Fruit fly (Drosophila melanogaster): ENCODE measurements around the gene CecA2.

Gene CecA2

DNA sequence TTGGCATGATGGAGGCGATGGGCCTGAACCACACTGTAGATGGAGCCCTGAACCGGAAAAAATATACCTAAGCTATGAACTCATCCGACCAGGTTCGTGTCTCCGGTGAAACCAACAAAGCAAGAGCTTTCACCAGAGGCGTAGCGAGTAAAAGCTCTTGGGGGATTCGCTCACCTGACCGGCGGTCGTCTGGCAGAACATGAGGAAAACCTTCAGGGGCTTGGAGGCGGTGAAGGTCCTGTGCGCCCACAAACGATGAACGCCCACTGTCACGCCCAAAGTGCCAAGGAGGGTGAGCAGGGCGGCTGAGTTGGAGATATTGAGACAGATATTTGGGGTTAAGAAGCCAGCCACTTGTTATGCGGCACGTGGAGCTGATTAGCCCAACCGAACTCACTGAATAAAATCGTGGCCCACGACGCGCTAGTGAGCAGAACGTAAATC is 16.3 kb upstream of the CecA2 start (continued):
- peak; percentile 82 for TF ChIP-seq CG32532 (GFP tag; IDR thresholded peaks at IDR 0.05)
- TF ChIP-seq fru (optimal IDR thresholded peaks at IDR 0.05), result no peak
- no peak for TF ChIP-seq cas (GFP tag; IDR thresholded peaks at IDR 0.05)
- TF ChIP-seq CG9437 (GFP tag; optimal IDR thresholded peaks at IDR 0.05), result no peak
- TF ChIP-seq CG17328 (GFP tag; IDR thresholded peaks at IDR 0.05), result no peak; the same call in 1 of the 2 replicates
- no peak for TF ChIP-seq gt (GFP tag; IDR thresholded peaks at IDR 0.05)
- TF ChIP-seq mirr (GFP tag; optimal IDR thresholded peaks at IDR 0.05), result peak; percentile 42
- no peak for TF ChIP-seq slou (GFP tag; optimal IDR thresholded peaks at IDR 0.05)
- TF ChIP-seq pum (GFP tag; optimal IDR thresholded peaks at IDR 0.05), result no peak
- TF ChIP-seq bsh (GFP tag; optimal IDR thresholded peaks at IDR 0.05), result peak in 1 of 2 experiments; percentile 15
- no peak for TF ChIP-seq Abd-B (GFP tag; optimal IDR thresholded peaks at IDR 0.05)
- peak; percentile 45; the same call in 1 of the 3 replicates for TF ChIP-seq H15 (GFP tag; IDR thresholded peaks at IDR 0.05)
- peak; percentile 71 for TF ChIP-seq CG16779 (GFP tag; IDR thresholded peaks at IDR 0.05)
- no peak for TF ChIP-seq BEAF-32 (GFP tag; optimal IDR thresholded peaks at IDR 0.05)
- peak; percentile 37; the same call in 1 of the 2 replicates for TF ChIP-seq wdn (GFP tag; IDR thresholded peaks at IDR 0.05)
- no peak for TF ChIP-seq Sry-β (GFP tag; optimal IDR thresholded peaks at IDR 0.05)
- TF ChIP-seq CG8765 (GFP tag; IDR thresholded peaks at IDR 0.05), result no peak
- peak; percentile 71 for TF ChIP-seq Fer1 (GFP tag; optimal IDR thresholded peaks at IDR 0.05)
- no peak for TF ChIP-seq oc (tag; optimal IDR thresholded peaks at IDR 0.05)
- peak; percentile 50; the same call in 1 of the 3 replicates for TF ChIP-seq CG14050 (GFP tag; IDR thresholded peaks at IDR 0.05)
- TF ChIP-seq CG6791 (GFP tag; IDR thresholded peaks at IDR 0.05; ENCODE audit: partially characterized antibody), result 0 out of 3 replicates have a peak, but pooled peaks have one; percentile 35
- no peak for TF ChIP-seq NC2β (GFP tag; optimal IDR thresholded peaks at IDR 0.05)
- peak; percentile 84 for TF ChIP-seq CG15514 (GFP tag; optimal IDR thresholded peaks at IDR 0.05)
- no peak for TF ChIP-seq sisA (GFP tag; IDR thresholded peaks at IDR 0.05)
- no peak for TF ChIP-seq ham (GFP tag; IDR thresholded peaks at IDR 0.05)
- TF ChIP-seq zen (tag; optimal IDR thresholded peaks at IDR 0.05), result no peak
- peak; percentile 1 for TF ChIP-seq CG13894 (tag; optimal IDR thresholded peaks at IDR 0.05)
- no peak for TF ChIP-seq Oli (tag; optimal IDR thresholded peaks at IDR 0.05)
- peak; percentile 91 for TF ChIP-seq Vsx1 (GFP tag; optimal IDR thresholded peaks at IDR 0.05)
- peak; percentile 46 for TF ChIP-seq Dek (tag; optimal IDR thresholded peaks at IDR 0.05)
- TF ChIP-seq crc (GFP tag; optimal IDR thresholded peaks at IDR 0.05), result no peak
- TF ChIP-seq Bdp1 (GFP tag; optimal IDR thresholded peaks at IDR 0.05), result no peak
- TF ChIP-seq CG6272 (GFP tag; IDR thresholded peaks at IDR 0.05), result 0 out of 2 replicates have a peak, but pooled peaks have one; percentile 16
- peak; percentile 36 for TF ChIP-seq scrt (GFP tag; optimal IDR thresholded peaks at IDR 0.05)
- no peak for TF ChIP-seq D (optimal IDR thresholded peaks at IDR 0.05)
- no peak for TF ChIP-seq D (GFP tag; optimal IDR thresholded peaks at IDR 0.05)
- no peak for TF ChIP-seq CG1792 (GFP tag; optimal IDR thresholded peaks at IDR 0.05)
- no peak for TF ChIP-seq CG7745 (tag; optimal IDR thresholded peaks at IDR 0.05)
- no peak for TF ChIP-seq CG5953 (GFP tag; IDR thresholded peaks at IDR 0.05)
- no peak for TF ChIP-seq CG14014 (GFP tag; IDR thresholded peaks at IDR 0.05)
- no peak for TF ChIP-seq CG17385 (GFP tag; optimal IDR thresholded peaks at IDR 0.05)
- TF ChIP-seq Hsf (GFP tag; optimal IDR thresholded peaks at IDR 0.05), result peak; percentile 46
- TF ChIP-seq dan (GFP tag; IDR thresholded peaks at IDR 0.05), result no peak
- TF ChIP-seq CG9932 (GFP tag; IDR thresholded peaks at IDR 0.05), result no peak
- no peak for TF ChIP-seq nmo (GFP tag; optimal IDR thresholded peaks at IDR 0.05)
- TF ChIP-seq D19B (GFP tag; optimal IDR thresholded peaks at IDR 0.05), result no peak
- peak; percentile 25 for TF ChIP-seq Max (GFP tag; optimal IDR thresholded peaks at IDR 0.05)
- no peak for TF ChIP-seq CG15073 (GFP tag; optimal IDR thresholded peaks at IDR 0.05)
- no peak for TF ChIP-seq insv (GFP tag; optimal IDR thresholded peaks at IDR 0.05)
- no peak for TF ChIP-seq CG4282 (GFP tag; optimal IDR thresholded peaks at IDR 0.05)
- no peak for TF ChIP-seq bab2 (GFP tag; optimal IDR thresholded peaks at IDR 0.05)
- TF ChIP-seq Dref (GFP tag; IDR thresholded peaks at IDR 0.05), result peak; percentile 28; the same call in 1 of the 2 replicates

Measured in whole organism, embryonic.